Fruit fly (Drosophila melanogaster) whole organism, embryonic: ENCODE data around the gene CG4757.
A peak's percentile ranks its signal among the peaks of the same experiment; 100 is the strongest.

ENCODE experiments used
- CG10431 ChIP-seq: fragments of 200-800 bp; sonication (Bioruptor generic); optimal IDR thresholded peaks from 3 replicates; lab custom pipeline; 2018; ENCODE audit warnings: missing biosample characterization, mild to moderate bottlenecking, missing genetic modification characterization
- CG11398 ChIP-seq: fragments of 200-800 bp; sonication (Bioruptor generic); optimal IDR thresholded peaks from 2 replicates; lab custom pipeline; 2016; ENCODE audit warnings: missing biosample characterization, missing genetic modification characterization
- CG15479 ChIP-seq: fragments of 200-800 bp; sonication (Bioruptor generic); optimal IDR thresholded peaks from 3 replicates; lab custom pipeline; 2019; ENCODE audit warnings: missing biosample characterization, mild to moderate bottlenecking, missing genetic modification characterization, moderate library complexity
- CG17359 ChIP-seq: fragments of 200-800 bp; sonication (Bioruptor generic); optimal IDR thresholded peaks from 3 replicates; lab custom pipeline; 2018; ENCODE audit warnings: missing biosample characterization, mild to moderate bottlenecking, missing genetic modification characterization, moderate library complexity
- CG17385 ChIP-seq: fragments of 200-800 bp; sonication (Bioruptor generic); optimal IDR thresholded peaks from 3 replicates; lab custom pipeline; 2018; ENCODE audit warnings: missing biosample characterization, mild to moderate bottlenecking, missing genetic modification characterization
- CG17568 ChIP-seq: fragments of 200-800 bp; sonication (Bioruptor generic); optimal IDR thresholded peaks from 2 replicates; lab custom pipeline; 2018; ENCODE audit warnings: missing biosample characterization, mild to moderate bottlenecking, missing genetic modification characterization, moderate library complexity
- CG30403 ChIP-seq: fragments of 200-800 bp; sonication (Bioruptor generic); optimal IDR thresholded peaks from 3 replicates; lab custom pipeline; 2016; ENCODE audit warnings: missing biosample characterization, missing genetic modification characterization
- CG33213 ChIP-seq: fragments of 200-800 bp; sonication (Bioruptor generic); optimal IDR thresholded peaks from 3 replicates; lab custom pipeline; 2016; ENCODE audit warnings: missing biosample characterization, missing genetic modification characterization
- CG34376 ChIP-seq: fragments of 200-800 bp; sonication (Bioruptor generic); optimal IDR thresholded peaks from 2 replicates; lab custom pipeline; 2018; ENCODE audit warnings: missing biosample characterization, mild to moderate bottlenecking, missing genetic modification characterization
- CG3995 ChIP-seq: fragments of 200-800 bp; sonication (Bioruptor generic); optimal IDR thresholded peaks from 3 replicates; lab custom pipeline; 2016; ENCODE audit warnings: missing biosample characterization, missing genetic modification characterization
- CG4854 ChIP-seq: fragments of 200-800 bp; sonication (Bioruptor generic); optimal IDR thresholded peaks from 2 replicates; lab custom pipeline; 2016; ENCODE audit warnings: missing biosample characterization, missing genetic modification characterization, inconsistent platforms
- CG6272 ChIP-seq: fragments of 200-800 bp; sonication (Bioruptor generic); IDR thresholded peaks from 2 replicates; pipeline ENCODE4 v1.3.6; 2022; ENCODE audit warnings: missing biosample characterization, missing genetic modification characterization
- CG6813 ChIP-seq: fragments of 200-800 bp; sonication (Bioruptor generic); optimal IDR thresholded peaks from 2 replicates; lab custom pipeline; 2017; ENCODE audit warnings: missing biosample characterization, missing genetic modification characterization, mild to moderate bottlenecking, moderate library complexity, missing genetic modification reagents
- CG8281 ChIP-seq: fragments of 200-800 bp; sonication (Bioruptor generic); optimal IDR thresholded peaks from 2 replicates; lab custom pipeline; 2018; ENCODE audit warnings: missing biosample characterization, mild to moderate bottlenecking, missing genetic modification characterization, moderate library complexity
- CG8388 ChIP-seq: fragments of 200-800 bp; sonication (Bioruptor generic); optimal IDR thresholded peaks from 2 replicates; lab custom pipeline; 2019; ENCODE audit warnings: missing biosample characterization, mild to moderate bottlenecking, missing genetic modification characterization, moderate library complexity
- Dll ChIP-seq: fragments of 200-800 bp; sonication (Bioruptor generic); IDR thresholded peaks from 4 replicates; pipeline ENCODE4 v1.3.6; 2022; ENCODE audit warnings: missing biosample characterization, missing genetic modification characterization; ENCODE audit not compliant: partially characterized antibody
- Ets65A ChIP-seq: fragments of 200-800 bp; sonication (Bioruptor generic); peaks from one replicate; lab custom pipeline; 2016; ENCODE audit warnings: missing biosample characterization, missing genetic modification characterization
- Lpt ChIP-seq: fragments of >200 bp; optimal IDR thresholded peaks from 2 replicates; lab custom pipeline; 2018; ENCODE audit warnings: missing biosample characterization, missing genetic modification characterization
- Meics ChIP-seq: fragments of 200-800 bp; sonication (Bioruptor generic); optimal IDR thresholded peaks from 2 replicates; lab custom pipeline; 2017; ENCODE audit warnings: missing biosample characterization, mild to moderate bottlenecking, missing genetic modification characterization
- NFAT ChIP-seq: fragments of 200-800 bp; sonication (Bioruptor generic); IDR thresholded peaks from 2 replicates; pipeline ENCODE4 v1.3.6; 2022; ENCODE audit warnings: missing biosample characterization, missing genetic modification characterization
- Nf-YC ChIP-seq: fragments of 200-800 bp; optimal IDR thresholded peaks from 3 replicates; lab custom pipeline; 2019; ENCODE audit warnings: missing biosample characterization, mild to moderate bottlenecking, missing genetic modification characterization, moderate library complexity
- Opbp ChIP-seq: fragments of 200-800 bp; sonication (Bioruptor generic); IDR thresholded peaks from 3 replicates; pipeline ENCODE4 v1.3.6; 2022; ENCODE audit warnings: missing biosample characterization, missing genetic modification characterization; ENCODE audit not compliant: partially characterized antibody
- Sox100B ChIP-seq: fragments of 200-800 bp; sonication (Bioruptor generic); optimal IDR thresholded peaks from 3 replicates; lab custom pipeline; 2018; ENCODE audit warnings: missing biosample characterization, mild to moderate bottlenecking, missing genetic modification characterization
- ara ChIP-seq: fragments of 200-800 bp; sonication (Bioruptor generic); IDR thresholded peaks from 2 replicates; pipeline ENCODE4 v1.3.6; 2022; ENCODE audit warnings: missing biosample characterization, missing genetic modification characterization
- bcd ChIP-seq: fragments of 200-800 bp; sonication (Bioruptor generic); optimal IDR thresholded peaks from 2 replicates; lab custom pipeline; 2017; ENCODE audit warnings: missing biosample characterization, mild to moderate bottlenecking, missing genetic modification characterization
- bsh ChIP-seq, 2 experiments: fragments of 200-800 bp; sonication (Bioruptor generic); optimal IDR thresholded peaks; 2 replicates each; lab custom pipeline; 2017 to 2018; ENCODE audit warnings: mild to moderate bottlenecking in 2 of 2, missing biosample characterization in 2 of 2, missing genetic modification characterization in 2 of 2, moderate library complexity in 1 of 2
- exex ChIP-seq: fragments of 200-800 bp; sonication (Bioruptor generic); optimal IDR thresholded peaks from 4 replicates; lab custom pipeline; 2018; ENCODE audit warnings: missing biosample characterization, mild to moderate bottlenecking, missing genetic modification characterization, moderate library complexity
- fd96Cb ChIP-seq: fragments of 200-800 bp; sonication (Bioruptor generic); optimal IDR thresholded peaks from 2 replicates; lab custom pipeline; 2018; ENCODE audit warnings: missing biosample characterization, mild to moderate bottlenecking, missing genetic modification characterization, moderate library complexity
- insv ChIP-seq, 2 experiments: fragments of 200-800 bp; sonication (Bioruptor generic); optimal IDR thresholded peaks; 3 replicates each; lab custom pipeline; 2016 to 2018; ENCODE audit warnings: missing biosample characterization in 2 of 2, missing genetic modification characterization in 2 of 2
- peb ChIP-seq: fragments of 200-800 bp; sonication (Bioruptor generic); IDR thresholded peaks from 2 replicates; pipeline ENCODE4 v1.3.6; 2022; ENCODE audit warnings: missing biosample characterization, missing genetic modification characterization
- psq ChIP-seq: fragments of 200-800 bp; sonication (Bioruptor generic); optimal IDR thresholded peaks from 2 replicates; lab custom pipeline; 2017; ENCODE audit warnings: missing biosample characterization, missing genetic modification characterization
- slp2 ChIP-seq: fragments of 200-800 bp; sonication (Bioruptor generic); optimal IDR thresholded peaks from 2 replicates; lab custom pipeline; 2016; ENCODE audit warnings: missing biosample characterization, missing genetic modification characterization
- vvl ChIP-seq: fragments of 200-800 bp; sonication (Bioruptor generic); IDR thresholded peaks from 2 replicates; pipeline ENCODE4 v1.3.6; 2022; ENCODE audit warnings: missing biosample characterization, missing genetic modification characterization
- wek ChIP-seq: fragments of 200-800 bp; sonication (Bioruptor generic); optimal IDR thresholded peaks from 3 replicates; lab custom pipeline; 2018; ENCODE audit warnings: missing biosample characterization, mild to moderate bottlenecking, missing genetic modification characterization, moderate library complexity
- zen2 ChIP-seq: fragments of 200-800 bp; sonication (Bioruptor generic); IDR thresholded peaks from 3 replicates; pipeline ENCODE4 v1.3.6; 2022; ENCODE audit warnings: missing biosample characterization, missing genetic modification characterization; ENCODE audit not compliant: partially characterized antibody

The CG4757 gene

dm6 chr3R:11156858-11157257 lies 4.1 kb upstream of the CG4757 start, which contains the start of gene Ugt302C1 (continued):
- TF ChIP-seq bcd (GFP tag; lab: Kevin White, UChicago), result no peak
- peak in 1 of 2 experiments; percentile 13 for TF ChIP-seq insv (GFP tag; optimal IDR thresholded peaks at IDR 0.05; lab: Kevin White, UChicago)
- no peak for TF ChIP-seq CG11398 (GFP tag; lab: Kevin White, UChicago)
- TF ChIP-seq CG17359 (tag; lab: Kevin White, UChicago), result no peak
- no peak for TF ChIP-seq CG33213 (GFP tag; lab: Kevin White, UChicago)
- no peak for TF ChIP-seq CG4854 (GFP tag; lab: Kevin White, UChicago)
- peak; percentile 56; the same call in 1 of the 2 replicates for TF ChIP-seq NFAT
- TF ChIP-seq zen2 (GFP tag; lab: Robert Waterston, UW), result 0 out of 3 replicates have a peak, but pooled peaks have one; percentile 43
- TF ChIP-seq Sox100B (GFP tag; lab: Kevin White, UChicago), result no peak
- peak; percentile 9 for TF ChIP-seq Meics
- peak; percentile 55 for TF ChIP-seq exex (tag; lab: Kevin White, UChicago)
- TF ChIP-seq CG30403 (GFP tag; lab: Kevin White, UChicago), result no peak
- no peak for TF ChIP-seq CG10431 (GFP tag; lab: Kevin White, UChicago)
- TF ChIP-seq wek (GFP tag; lab: Kevin White, UChicago), result no peak
- TF ChIP-seq Nf-YC (tag; lab: Kevin White, UChicago), result no peak
- TF ChIP-seq Dll (GFP tag; lab: Robert Waterston, UW), result peak; percentile 44; the same call in 1 of the 4 replicates
- peak; percentile 12 for TF ChIP-seq CG17385 (GFP tag; lab: Kevin White, UChicago)

- TF ChIP-seq insv (GFP tag; optimal IDR thresholded peaks at IDR 0.05; lab: Kevin White, UChicago), result no peak
- peak; percentile 52 for TF ChIP-seq exex (tag; lab: Kevin White, UChicago)
These were observed 5.0 kb downstream of the CG4757 start, which contains the start of gene Ugt35E1 for dm6 chr3R:11165974-11166373. Ugt35E1 (minus strand) TSS chr3R:11166074.

- TF ChIP-seq CG34376 (GFP tag; lab: Kevin White, UChicago) (peak; percentile 39), CG15479 (GFP tag; lab: Kevin White, UChicago) (no peak), CG6272 (GFP tag; lab: Robert Waterston, UW) (no peak), CG6813 (no peak), peb (GFP tag; lab: Robert Waterston, UW) (no peak), bsh (GFP tag; optimal IDR thresholded peaks at IDR 0.05; lab: Kevin White, UChicago) (no peak), vvl (GFP tag; lab: Robert Waterston, UW) (no peak), CG8388 (GFP tag; lab: Kevin White, UChicago) (no peak), psq (GFP tag; lab: Kevin White, UChicago) (no peak), CG3995 (GFP tag; lab: Kevin White, UChicago) (no peak), Lpt (no peak), Ets65A (peak; percentile 34), exex (tag; lab: Kevin White, UChicago) (peak; percentile 91), Opbp (no peak), ara (GFP tag; lab: Robert Waterston, UW) (no peak), CG17568 (GFP tag; lab: Kevin White, UChicago) (no peak), slp2 (GFP tag; lab: Kevin White, UChicago) (no peak), CG8281 (tag; lab: Kevin White, UChicago) (no peak), fd96Cb (tag; lab: Kevin White, UChicago) (no peak)
These were observed 7.0 kb downstream of the CG4757 start, which contains the start of gene Ugt35E2 for dm6 chr3R:11167931-11168465. Ugt35E2 (minus strand) TSS chr3R:11167981.
